Worm (Caenorhabditis elegans): ENCODE data around the gene ari-1.4.

- no peak for TF ChIP-seq W03F9.2 (tag; optimal IDR thresholded peaks at IDR 0.05)
- no peak for TF ChIP-seq him-1 (tag; optimal IDR thresholded peaks at IDR 0.05)
These were observed 26.4 kb upstream of the ari-1.4 start for ce11 chrIV:15554771-15555170.

Measured in whole organism, L4/young adult.